Worm (Caenorhabditis elegans): ENCODE data around the gene T19D2.13.

Gene T19D2.13

ce11 chrX:3898255-3899177, 43.7 kb downstream of the T19D2.13 start:
- no peak for TF ChIP-seq dao-5 (tag; optimal IDR thresholded peaks at IDR 0.05)
- peak; percentile 8 for TF ChIP-seq him-1 (tag; optimal IDR thresholded peaks at IDR 0.05)
- no peak for TF ChIP-seq W03F9.2 (tag; optimal IDR thresholded peaks at IDR 0.05)

ce11 chrX:3895577-3895976, 46.6 kb downstream of the T19D2.13 start, which contains the start of gene F47F2.3:
F47F2.3 (minus strand) TSS chrX:3895677.
- TF ChIP-seq him-1 (tag; optimal IDR thresholded peaks at IDR 0.05) (no peak), dao-5 (tag; optimal IDR thresholded peaks at IDR 0.05) (no peak), W03F9.2 (tag; optimal IDR thresholded peaks at IDR 0.05) (no peak)
